Worm (Caenorhabditis elegans): ENCODE data around the gene C34H4.1.

ce11 chrIV:1512944-1513343 is 42.4 kb upstream of the C34H4.1 start:
- no peak for TF ChIP-seq php-3 (GFP tag; IDR thresholded peaks at IDR 0.05)
- TF ChIP-seq nhr-28 (tag; optimal IDR thresholded peaks at IDR 0.05) = no peak
- TF ChIP-seq ztf-7 (tag; optimal IDR thresholded peaks at IDR 0.05) = no peak
- TF ChIP-seq nhr-10 (tag; optimal IDR thresholded peaks at IDR 0.05) = no peak
- no peak for TF ChIP-seq mep-1 (tag; optimal IDR thresholded peaks at IDR 0.05)
- no peak for TF ChIP-seq madf-5 (GFP tag; IDR thresholded peaks at IDR 0.05)
- TF ChIP-seq Y105C5A.15 (GFP tag; IDR thresholded peaks at IDR 0.05) = no peak
- no peak for TF ChIP-seq lin-15B (tag; optimal IDR thresholded peaks at IDR 0.05)
- no peak for TF ChIP-seq Y5F2A.4 (GFP tag; optimal IDR thresholded peaks at IDR 0.05)
- TF ChIP-seq Y75B8A.6 (GFP tag; IDR thresholded peaks at IDR 0.05) = no peak
- TF ChIP-seq snpc-4 (tag; optimal IDR thresholded peaks at IDR 0.05) = no peak
- no peak for TF ChIP-seq attf-4 (tag; optimal IDR thresholded peaks at IDR 0.05)
